Worm (Caenorhabditis elegans): ENCODE results near the gene mes-4.

Gene mes-4

ce11 chrV:13385798-13386197, 51.5 kb downstream of the mes-4 start, which contains the start of gene gcy-34:
gcy-34 (minus strand) TSS chrV:13385898.
- TF ChIP-seq lin-13 (GFP tag; optimal IDR thresholded peaks at IDR 0.05) (no peak), nhr-11 (tag; optimal IDR thresholded peaks at IDR 0.05) (peak; percentile 1)

Measured in whole organism, L1 larva.